Worm (Caenorhabditis elegans) whole organism, dauer: Measurements from ENCODE around the gene cct-8.

Experiments used
- unc-62 ChIP-seq: sonication (generic microtip); optimal IDR thresholded peaks from 2 replicates; lab custom pipeline; 2017; ENCODE audit warnings: missing biosample characterization, missing genetic modification reagents, missing genetic modification characterization

Gene cct-8

ce11 chrIV:1093870-1094564 lies at the start of gene cct-8, which contains the start of gene Y55F3AR.2:
Gene cct-8 (minus strand): TSS chrIV:1093920.
Gene Y55F3AR.2 (plus strand): TSS chrIV:1094541.
- no peak for TF ChIP-seq unc-62 (GFP tag; lab: Kevin White, UChicago)

- TF ChIP-seq unc-62 (GFP tag; lab: Kevin White, UChicago) = no peak
Observed at ce11 chrIV:1136658-1137057, 42.9 kb upstream of the cct-8 start, which contains the start of gene C44B12.6. Gene C44B12.6 (minus strand): TSS chrIV:1136758.

- TF ChIP-seq unc-62 (GFP tag; lab: Kevin White, UChicago) = no peak
Observed at ce11 chrIV:1127852-1128251, 34.1 kb upstream of the cct-8 start.

ce11 chrIV:1126490-1126889 lies 32.8 kb upstream of the cct-8 start, which contains the start of gene perm-2:
Gene perm-2 (plus strand): TSS chrIV:1126790.
- TF ChIP-seq unc-62 (GFP tag; lab: Kevin White, UChicago) = no peak

ce11 chrIV:1124741-1125140 lies 31.0 kb upstream of the cct-8 start, which contains the start of gene perm-4:
Gene perm-4 (minus strand): TSS chrIV:1125107.
- no peak for TF ChIP-seq unc-62 (GFP tag; lab: Kevin White, UChicago)

ce11 chrIV:1123357-1123756 lies 29.6 kb upstream of the cct-8 start:
- no peak for TF ChIP-seq unc-62 (GFP tag; lab: Kevin White, UChicago)

ce11 chrIV:1121511-1121910 lies 27.8 kb upstream of the cct-8 start:
- TF ChIP-seq unc-62 (GFP tag; lab: Kevin White, UChicago) = no peak

- TF ChIP-seq unc-62 (GFP tag; lab: Kevin White, UChicago) = no peak
Observed at ce11 chrIV:1120865-1121264, 27.1 kb upstream of the cct-8 start.

ce11 chrIV:1118566-1118965 lies 24.8 kb upstream of the cct-8 start, which contains the start of gene srx-13:
Gene srx-13 (minus strand): TSS chrIV:1118666.
- no peak for TF ChIP-seq unc-62 (GFP tag; lab: Kevin White, UChicago)

- TF ChIP-seq unc-62 (GFP tag; lab: Kevin White, UChicago) = no peak
Observed at ce11 chrIV:1113638-1114037, 19.9 kb upstream of the cct-8 start, which contains the start of gene srx-14. Gene srx-14 (minus strand): TSS chrIV:1113738.

- no peak for TF ChIP-seq unc-62 (GFP tag; lab: Kevin White, UChicago)
Observed at ce11 chrIV:1110999-1111398, 17.3 kb upstream of the cct-8 start.

- no peak for TF ChIP-seq unc-62 (GFP tag; lab: Kevin White, UChicago)
Observed at ce11 chrIV:1108030-1108429, 14.3 kb upstream of the cct-8 start.

- TF ChIP-seq unc-62 (GFP tag; lab: Kevin White, UChicago) = no peak
Observed at ce11 chrIV:1107190-1107589, 13.5 kb upstream of the cct-8 start, which contains the start of gene ost-1. Gene ost-1 (plus strand): TSS chrIV:1107396.

- TF ChIP-seq unc-62 (GFP tag; lab: Kevin White, UChicago) = no peak
Observed at ce11 chrIV:1105999-1106398, 12.3 kb upstream of the cct-8 start.

ce11 chrIV:1105104-1105503 lies 11.4 kb upstream of the cct-8 start:
- TF ChIP-seq unc-62 (GFP tag; lab: Kevin White, UChicago) = no peak

ce11 chrIV:1104518-1104917 lies 10.8 kb upstream of the cct-8 start, which contains the start of the genes C44B12.9 and C44B12.3:
Gene C44B12.9 (minus strand): TSS chrIV:1104618.
Gene C44B12.3 (plus strand): TSS chrIV:1104766.
- TF ChIP-seq unc-62 (GFP tag; lab: Kevin White, UChicago) = no peak

- TF ChIP-seq unc-62 (GFP tag; lab: Kevin White, UChicago) = no peak
Observed at ce11 chrIV:1097153-1097552, 3.4 kb upstream of the cct-8 start, which contains the start of gene cox-18. Gene cox-18 (plus strand): TSS chrIV:1097453.
